Fruit fly (Drosophila melanogaster): ENCODE measurements around the gene Vap33.

Gene Vap33

DNA sequence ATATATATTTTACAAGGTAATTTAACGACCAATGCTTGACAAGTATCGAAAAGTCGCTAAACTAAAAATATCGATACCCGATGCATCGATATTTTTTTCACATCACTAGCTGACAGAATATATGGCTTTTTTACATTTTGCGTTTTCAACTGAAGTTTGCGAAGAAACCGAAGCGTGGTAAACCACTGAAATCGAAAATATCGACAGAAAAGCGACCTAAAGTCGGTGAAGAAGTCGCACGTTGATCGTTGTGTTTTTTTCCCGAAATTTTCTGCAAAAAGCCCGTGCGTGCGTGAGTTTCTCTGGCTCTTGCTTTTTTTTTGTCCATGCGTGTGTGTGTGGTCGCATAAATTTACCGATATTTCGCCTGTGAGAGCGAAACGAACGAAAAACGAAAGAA, at the start of gene Vap33:
Vap33 (plus strand) TSS at position 87 of the 400 bp plus-strand sequence.
- TF ChIP-seq CG14860 (GFP tag; IDR thresholded peaks at IDR 0.05; ENCODE audit: partially characterized antibody) (peak; percentile 87), CG7963 (GFP tag; IDR thresholded peaks at IDR 0.05; ENCODE audit: partially characterized antibody) (peak; percentile 80; the same call in 2 of the 3 replicates), CG2889 (GFP tag; IDR thresholded peaks at IDR 0.05) (no peak), Doc3 (GFP tag; IDR thresholded peaks at IDR 0.05; ENCODE audit: partially characterized antibody) (peak; percentile 92), CG2116 (GFP tag; optimal IDR thresholded peaks at IDR 0.05) (peak; percentile 42), CG16813 (GFP tag; IDR thresholded peaks at IDR 0.05; ENCODE audit: partially characterized antibody) (peak; percentile 92), Dref (GFP tag; IDR thresholded peaks at IDR 0.05) (peak; percentile 73), BEAF-32 (GFP tag; optimal IDR thresholded peaks at IDR 0.05) (peak; percentile 78), unc-4 (GFP tag; IDR thresholded peaks at IDR 0.05; ENCODE audit: partially characterized antibody) (peak; percentile 90), CG13894 (tag; optimal IDR thresholded peaks at IDR 0.05) (no peak), zfh2 (GFP tag; optimal IDR thresholded peaks at IDR 0.05) (no peak), CG11723 (GFP tag; optimal IDR thresholded peaks at IDR 0.05) (no peak), CG10267 (tag; optimal IDR thresholded peaks at IDR 0.05) (no peak), sim (GFP tag; IDR thresholded peaks at IDR 0.05) (no peak), CG32772 (GFP tag; IDR thresholded peaks at IDR 0.05) (peak; percentile 20; the same call in 1 of the 2 replicates), CG4617 (GFP tag; optimal IDR thresholded peaks at IDR 0.05; ENCODE audit: borderline replicate concordance) (peak; percentile 78), CG12744 (GFP tag; optimal IDR thresholded peaks at IDR 0.05) (no peak), Opbp (GFP tag; IDR thresholded peaks at IDR 0.05; ENCODE audit: partially characterized antibody) (peak; percentile 89), CG30403 (GFP tag; optimal IDR thresholded peaks at IDR 0.05) (no peak), Elba2 (GFP tag; optimal IDR thresholded peaks at IDR 0.05) (no peak), sug (tag; optimal IDR thresholded peaks at IDR 0.05) (no peak), Dll (GFP tag; IDR thresholded peaks at IDR 0.05; ENCODE audit: partially characterized antibody) (peak; percentile 92), CG6654 (GFP tag; optimal IDR thresholded peaks at IDR 0.05) (no peak), da (GFP tag; optimal IDR thresholded peaks at IDR 0.05) (no peak), Scr (GFP tag; IDR thresholded peaks at IDR 0.05; ENCODE audit: partially characterized antibody) (peak; percentile 94), zen2 (GFP tag; IDR thresholded peaks at IDR 0.05; ENCODE audit: partially characterized antibody) (peak; percentile 86; the same call in 2 of the 3 replicates), HLH4C (GFP tag; IDR thresholded peaks at IDR 0.05; ENCODE audit: partially characterized antibody) (peak; percentile 90), CG30431 (GFP tag; optimal IDR thresholded peaks at IDR 0.05) (no peak), Bgb (GFP tag; IDR thresholded peaks at IDR 0.05; ENCODE audit: partially characterized antibody) (peak; percentile 90), pros (GFP tag; optimal IDR thresholded peaks at IDR 0.05) (no peak), Xbp1 (GFP tag; optimal IDR thresholded peaks at IDR 0.05) (no peak), bsh (GFP tag; optimal IDR thresholded peaks at IDR 0.05) (peak in 1 of 2 experiments; percentile 11), sc (optimal IDR thresholded peaks at IDR 0.05) (no peak), sc (GFP tag; optimal IDR thresholded peaks at IDR 0.05) (no peak), CG42726 (GFP tag; IDR thresholded peaks at IDR 0.05; ENCODE audit: partially characterized antibody) (peak; percentile 61; the same call in 1 of the 2 replicates), ase (GFP tag; IDR thresholded peaks at IDR 0.05) (no peak), trem (tag; optimal IDR thresholded peaks at IDR 0.05) (no peak), inv (GFP tag; IDR thresholded peaks at IDR 0.05; ENCODE audit: partially characterized antibody) (peak; percentile 91), ato (GFP tag; IDR thresholded peaks at IDR 0.05; ENCODE audit: partially characterized antibody) (peak; percentile 78), hbn (GFP tag; IDR thresholded peaks at IDR 0.05; ENCODE audit: partially characterized antibody) (peak; percentile 86), hb (GFP tag; IDR thresholded peaks at IDR 0.05; ENCODE audit: partially characterized antibody) (peak; percentile 93), bbx (GFP tag; IDR thresholded peaks at IDR 0.05; ENCODE audit: partially characterized antibody) (peak; percentile 93), lilli (GFP tag; optimal IDR thresholded peaks at IDR 0.05) (no peak), slp2 (GFP tag; optimal IDR thresholded peaks at IDR 0.05) (no peak), amos (GFP tag; IDR thresholded peaks at IDR 0.05; ENCODE audit: partially characterized antibody) (peak; percentile 91), sna (GFP tag; IDR thresholded peaks at IDR 0.05; ENCODE audit: partially characterized antibody) (peak; percentile 87), Six4 (GFP tag; optimal IDR thresholded peaks at IDR 0.05) (no peak), sqz (GFP tag; optimal IDR thresholded peaks at IDR 0.05) (peak; percentile 75)

Data from whole organism, embryonic.